Worm (Caenorhabditis elegans) whole organism, L4/young adult: ENCODE data around the gene F09C6.14.

Experiments
- W03F9.2 ChIP-seq: fragments of 150-350 bp; optimal IDR thresholded peaks from 2 replicates; lab custom pipeline; 2014; ENCODE audit warnings: missing biosample characterization, missing genetic modification characterization
- him-1 ChIP-seq: sonication (generic microtip); optimal IDR thresholded peaks from 2 replicates; lab custom pipeline; 2016; ENCODE audit warnings: missing genotype, missing genetic modification reagents, missing genetic modification characterization, missing compliant biosample characterization

ce11 chrV:16880054-16880453 is 725 bp upstream of the F09C6.14 start, which contains the start of gene F09C6.3:
- TF ChIP-seq him-1 (tag; lab: Kevin White, UChicago): no peak
- TF ChIP-seq W03F9.2 (tag; lab: Kevin White, UChicago): no peak
